Worm (Caenorhabditis elegans) whole organism, L1 larva: ENCODE data around the gene col-133.

Source experiments
- C16A3.4 ChIP-seq: fragments of 150-350 bp; optimal IDR thresholded peaks from 2 replicates; lab custom pipeline; 2014; ENCODE audit warnings: missing biosample characterization, missing genetic modification characterization
- aha-1 ChIP-seq: fragments of 150-350 bp; optimal IDR thresholded peaks from 2 replicates; lab custom pipeline; 2014; ENCODE audit warnings: missing biosample characterization, missing genetic modification characterization
- ama-1 ChIP-seq: fragments of 150-350 bp; optimal IDR thresholded peaks from 2 replicates; lab custom pipeline; 2014
- blmp-1 ChIP-seq: fragments of 150-350 bp; optimal IDR thresholded peaks from 2 replicates; lab custom pipeline; 2014; ENCODE audit warnings: missing biosample characterization, missing genetic modification characterization
- ceh-63 ChIP-seq: fragments of 200-800 bp; sonication (Bioruptor generic); optimal IDR thresholded peaks from 2 replicates; lab custom pipeline; 2018; ENCODE audit warnings: mild to moderate bottlenecking, missing genetic modification characterization, missing compliant biosample characterization
- ceh-8 ChIP-seq: fragments of 200-800 bp; sonication (Bioruptor generic); optimal IDR thresholded peaks from 2 replicates; lab custom pipeline; 2018; ENCODE audit warnings: mild to moderate bottlenecking, missing genetic modification characterization, moderate library complexity, missing compliant biosample characterization
- ceh-88 ChIP-seq: fragments of 200-800 bp; sonication (Bioruptor generic); IDR thresholded peaks from 2 replicates; pipeline ENCODE4 v1.3.6; 2022; ENCODE audit warnings: missing genetic modification characterization, missing compliant biosample characterization
- ceh-90 ChIP-seq: sonication (generic microtip); optimal IDR thresholded peaks from 2 replicates; lab custom pipeline; 2016; ENCODE audit warnings: missing genetic modification characterization, missing compliant biosample characterization
- ces-1 ChIP-seq: fragments of 150-350 bp; optimal IDR thresholded peaks from 2 replicates; lab custom pipeline; 2014; ENCODE audit warnings: missing biosample characterization, missing genetic modification reagents, missing genetic modification characterization
- dsc-1 ChIP-seq: sonication (generic microtip); optimal IDR thresholded peaks from 2 replicates; lab custom pipeline; 2016; ENCODE audit warnings: mild to moderate bottlenecking, missing genetic modification characterization, missing compliant biosample characterization
- efl-1 ChIP-seq, 4 experiments: fragments of 150-350 bp; optimal IDR thresholded peaks in 3 of 4; peaks in 1 of 4; 1 replicate in 1 of 4; 2 replicates in 3 of 4; lab custom pipeline; 2014; ENCODE audit warnings: missing biosample characterization in 2 of 4, missing genetic modification characterization in 2 of 4, missing genetic modification reagents in 2 of 4
- efl-3 ChIP-seq: fragments of 200-800 bp; sonication (Bioruptor generic); optimal IDR thresholded peaks from 2 replicates; lab custom pipeline; 2018; ENCODE audit warnings: mild to moderate bottlenecking, missing genetic modification characterization, missing compliant biosample characterization
- egl-27 ChIP-seq, 2 experiments: fragments of 150-350 bp in 1 of 2; sonication (generic microtip); optimal IDR thresholded peaks; 3 replicates each; lab custom pipeline; 2017 to 2018; ENCODE audit warnings: missing biosample characterization in 2 of 2, missing genetic modification characterization in 2 of 2, missing genetic modification reagents in 2 of 2
- elt-3 ChIP-seq, 6 experiments: fragments of 150-350 bp in 1 of 6; sonication (generic microtip); optimal IDR thresholded peaks; 2 replicates each; lab custom pipeline; 2017 to 2018; ENCODE audit warnings: missing biosample characterization in 6 of 6, missing genetic modification characterization in 6 of 6, inconsistent platforms in 1 of 6
- fkh-10 ChIP-seq: sonication (generic microtip); optimal IDR thresholded peaks from 2 replicates; lab custom pipeline; 2017; ENCODE audit warnings: missing biosample characterization, missing genetic modification reagents, missing genetic modification characterization
- irx-1 ChIP-seq: sonication (generic microtip); optimal IDR thresholded peaks from 2 replicates; lab custom pipeline; 2016; ENCODE audit warnings: missing genetic modification characterization, missing compliant biosample characterization
- isw-1 ChIP-seq: fragments of 200-800 bp; sonication (Bioruptor generic); IDR thresholded peaks from 2 replicates; pipeline ENCODE4 v1.3.6; 2022; ENCODE audit warnings: missing genetic modification characterization, missing compliant biosample characterization
- lin-13 ChIP-seq: fragments of 150-350 bp; optimal IDR thresholded peaks from 2 replicates; lab custom pipeline; 2014; ENCODE audit warnings: missing biosample characterization, missing genetic modification reagents, missing genetic modification characterization
- lin-14 ChIP-seq: fragments of 200-800 bp; sonication (Bioruptor generic); optimal IDR thresholded peaks from 2 replicates; lab custom pipeline; 2018; ENCODE audit warnings: mild to moderate bottlenecking, missing genetic modification characterization, moderate library complexity, missing compliant biosample characterization
- lir-3 ChIP-seq: sonication (generic microtip); optimal IDR thresholded peaks from 2 replicates; lab custom pipeline; 2016; ENCODE audit warnings: mild to moderate bottlenecking, missing genetic modification characterization, moderate library complexity, missing compliant biosample characterization; ENCODE audit not compliant: poor library complexity
- mab-9 ChIP-seq: fragments of 200-800 bp; sonication (Bioruptor generic); IDR thresholded peaks from 2 replicates; pipeline ENCODE4 v1.3.6; 2022; ENCODE audit warnings: missing genetic modification reagents, missing genetic modification characterization, missing compliant biosample characterization
- mep-1 ChIP-seq: fragments of 150-350 bp; optimal IDR thresholded peaks from 2 replicates; lab custom pipeline; 2014; ENCODE audit warnings: missing biosample characterization, missing genetic modification characterization
- nhr-19 ChIP-seq: fragments of 200-800 bp; sonication (Bioruptor generic); conservative IDR thresholded peaks from 2 replicates; pipeline ENCODE4 v1.3.6; 2022; ENCODE audit warnings: missing genetic modification characterization, missing compliant biosample characterization
- nhr-20 ChIP-seq: sonication (generic microtip); optimal IDR thresholded peaks from 2 replicates; lab custom pipeline; 2016; ENCODE audit warnings: mild to moderate bottlenecking, missing genetic modification characterization, missing compliant biosample characterization
- nhr-28 ChIP-seq: fragments of 150-350 bp; optimal IDR thresholded peaks from 2 replicates; lab custom pipeline; 2014; ENCODE audit warnings: missing biosample characterization, missing genetic modification characterization
- nhr-71 ChIP-seq: sonication (generic microtip); optimal IDR thresholded peaks from 2 replicates; lab custom pipeline; 2016; ENCODE audit warnings: mild to moderate bottlenecking, missing genetic modification characterization, moderate library complexity, missing compliant biosample characterization
- nhr-84 ChIP-seq: sonication (generic microtip); optimal IDR thresholded peaks from 2 replicates; lab custom pipeline; 2017; ENCODE audit warnings: missing biosample characterization, missing genetic modification characterization
- nhr-85 ChIP-seq: sonication (generic microtip); peaks from one replicate; lab custom pipeline; 2016; ENCODE audit warnings: missing genetic modification characterization, inconsistent platforms, missing compliant biosample characterization
- nhr-90 ChIP-seq: sonication (generic microtip); optimal IDR thresholded peaks from 2 replicates; lab custom pipeline; 2016; ENCODE audit warnings: mild to moderate bottlenecking, missing genetic modification characterization, missing compliant biosample characterization; ENCODE audit not compliant: poor library complexity
- pag-3 ChIP-seq: sonication (generic microtip); optimal IDR thresholded peaks from 2 replicates; lab custom pipeline; 2017; ENCODE audit warnings: missing genetic modification characterization, mild to moderate bottlenecking, missing compliant biosample characterization, antibody characterized with exemption, borderline replicate concordance; ENCODE audit not compliant: insufficient read depth
- pqm-1 ChIP-seq: sonication (generic microtip); optimal IDR thresholded peaks from 3 replicates; lab custom pipeline; 2017; ENCODE audit warnings: missing biosample characterization, missing genetic modification characterization
- skn-1 ChIP-seq: fragments of 150-350 bp; optimal IDR thresholded peaks from 2 replicates; lab custom pipeline; 2014; ENCODE audit warnings: missing biosample characterization, missing genetic modification characterization
- snu-23 ChIP-seq: sonication (generic microtip); optimal IDR thresholded peaks from 2 replicates; lab custom pipeline; 2016; ENCODE audit warnings: missing genetic modification characterization, missing compliant biosample characterization
- sptf-1 ChIP-seq: fragments of 150-350 bp; optimal IDR thresholded peaks from 2 replicates; lab custom pipeline; 2014; ENCODE audit warnings: missing biosample characterization, missing genetic modification characterization
- swsn-7 ChIP-seq: sonication (generic microtip); optimal IDR thresholded peaks from 2 replicates; lab custom pipeline; 2016; ENCODE audit warnings: missing genetic modification characterization, missing compliant biosample characterization
- unc-130 ChIP-seq: fragments of 150-350 bp; optimal IDR thresholded peaks from 2 replicates; lab custom pipeline; 2017; ENCODE audit warnings: missing biosample characterization, missing genetic modification characterization, inconsistent platforms
- unc-86 ChIP-seq: sonication (generic microtip); optimal IDR thresholded peaks from 2 replicates; lab custom pipeline; 2016; ENCODE audit warnings: missing genetic modification characterization, missing compliant biosample characterization
- xbp-1 ChIP-seq: sonication (generic microtip); optimal IDR thresholded peaks from 2 replicates; lab custom pipeline; 2016; ENCODE audit warnings: missing genetic modification characterization, missing compliant biosample characterization
- zag-1 ChIP-seq: fragments of 150-350 bp; optimal IDR thresholded peaks from 2 replicates; lab custom pipeline; 2014; ENCODE audit warnings: missing biosample characterization, missing genetic modification characterization
- ztf-11 ChIP-seq, 2 experiments: sonication (generic microtip); optimal IDR thresholded peaks; 2 replicates each; lab custom pipeline; 2016 to 2017; ENCODE audit warnings: missing genetic modification characterization in 2 of 2, missing biosample characterization in 1 of 2, missing compliant biosample characterization in 1 of 2

col-133 gene

DNA sequence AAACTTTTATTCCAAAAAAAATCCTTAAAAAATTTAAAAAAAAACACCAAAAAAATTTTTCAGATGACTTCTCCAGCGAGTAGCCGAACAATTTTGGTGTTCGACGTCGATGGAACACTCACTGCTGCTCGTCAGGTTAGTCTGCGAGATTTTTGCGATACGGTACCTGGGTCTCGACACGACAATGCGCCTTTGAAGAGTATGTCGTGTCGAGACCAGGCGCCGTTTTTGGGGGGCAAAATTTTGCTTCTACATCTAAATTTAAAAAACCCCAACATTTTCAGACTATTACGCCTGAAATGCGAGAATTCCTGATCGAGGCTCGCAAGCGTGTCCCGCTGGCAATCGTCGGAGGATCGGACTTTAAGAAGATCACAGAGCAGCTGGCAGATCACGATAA lies 15.7 kb downstream of the col-133 start, which contains the start of gene F52B11.2:
Gene F52B11.2 (plus strand): TSS at position 64 of the 400 bp plus-strand sequence.
- TF ChIP-seq nhr-85 (tag; lab: Kevin White, UChicago), result peak; percentile 20
- no peak for TF ChIP-seq nhr-28 (tag; lab: Kevin White, UChicago)

DNA sequence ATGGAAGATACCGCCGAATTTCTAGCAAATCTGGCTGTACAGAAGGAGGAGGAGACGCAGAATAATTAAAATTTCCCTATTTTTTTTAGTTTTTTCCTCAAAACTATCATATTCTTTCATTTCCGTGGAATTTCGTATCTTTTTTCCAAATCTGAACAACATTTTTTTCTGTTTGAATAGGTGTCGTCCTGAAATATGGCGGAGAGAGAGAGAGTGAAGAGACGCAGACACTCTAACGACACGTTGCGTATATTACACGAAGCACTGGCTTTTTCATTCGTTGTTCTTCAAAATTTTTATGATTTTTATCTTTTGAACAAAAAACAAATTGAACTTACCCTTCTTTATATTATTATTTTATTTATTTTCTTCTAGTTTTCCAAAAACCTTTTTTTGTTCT lies 16.2 kb downstream of the col-133 start:
- no peak for TF ChIP-seq skn-1 (tag; lab: Kevin White, UChicago)
- no peak for TF ChIP-seq mab-9 (GFP tag; lab: Robert Waterston, UW)
- peak; percentile 65 for TF ChIP-seq xbp-1
- TF ChIP-seq ces-1 (GFP tag; lab: Kevin White, UChicago), result no peak

DNA sequence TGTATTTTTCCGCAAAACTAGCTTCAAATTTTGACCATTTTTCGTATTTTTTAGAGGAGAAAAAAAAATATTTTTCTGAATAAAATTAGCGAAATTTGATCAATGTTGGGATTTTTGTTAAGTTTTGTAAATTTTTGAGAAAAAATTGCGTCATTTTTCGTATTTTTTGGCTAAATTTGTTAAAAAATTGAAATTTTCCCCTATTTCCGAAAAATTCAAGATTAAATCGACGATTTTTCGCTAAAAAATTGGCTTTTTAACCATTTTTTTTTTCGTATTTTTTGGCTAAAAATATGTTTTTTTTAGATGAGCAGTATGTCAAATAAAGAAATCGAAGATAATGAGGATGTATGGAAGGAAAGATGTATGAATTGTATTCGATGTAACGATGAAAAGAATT lies 22.0 kb downstream of the col-133 start, which contains the start of gene cfp-1:
Gene cfp-1 (plus strand): TSS at position 301 of the 400 bp plus-strand sequence.
- TF ChIP-seq aha-1 (tag; lab: Kevin White, UChicago) (no peak), efl-3 (GFP tag; lab: Kevin White, UChicago) (no peak), nhr-71 (tag; lab: Kevin White, UChicago) (no peak), nhr-90 (tag; lab: Kevin White, UChicago) (no peak)
- TF ChIP-seq, all 84 proteins: peak for 0

DNA sequence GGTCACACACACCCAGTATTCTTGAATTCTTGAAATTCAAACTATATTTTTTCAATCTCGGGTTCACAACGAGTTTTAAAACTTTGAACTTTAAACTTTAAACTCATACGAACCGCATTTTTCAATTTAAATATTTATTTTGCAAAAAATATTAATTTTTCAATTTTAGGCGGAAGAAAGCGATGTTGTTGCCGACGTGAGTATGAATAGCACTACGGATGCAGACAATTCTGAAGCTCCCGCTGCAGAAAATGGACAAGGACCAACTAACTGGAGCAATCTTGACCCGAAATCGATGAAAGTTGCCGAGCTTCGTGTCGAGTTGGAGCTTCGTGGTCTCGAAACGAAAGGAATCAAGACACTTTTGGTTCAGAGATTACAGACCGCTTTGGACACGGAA lies 24.7 kb downstream of the col-133 start:
- TF ChIP-seq pag-3 (tag; lab: Kevin White, UChicago), result no peak
- no peak for TF ChIP-seq efl-1 (optimal IDR thresholded peaks at IDR 0.05; lab: Kevin White, UChicago)
- peak in 1 of 2 experiments; percentile 73 for TF ChIP-seq efl-1 (GFP tag; optimal IDR thresholded peaks at IDR 0.05 in 1 of 2; lab: Kevin White, UChicago)

DNA sequence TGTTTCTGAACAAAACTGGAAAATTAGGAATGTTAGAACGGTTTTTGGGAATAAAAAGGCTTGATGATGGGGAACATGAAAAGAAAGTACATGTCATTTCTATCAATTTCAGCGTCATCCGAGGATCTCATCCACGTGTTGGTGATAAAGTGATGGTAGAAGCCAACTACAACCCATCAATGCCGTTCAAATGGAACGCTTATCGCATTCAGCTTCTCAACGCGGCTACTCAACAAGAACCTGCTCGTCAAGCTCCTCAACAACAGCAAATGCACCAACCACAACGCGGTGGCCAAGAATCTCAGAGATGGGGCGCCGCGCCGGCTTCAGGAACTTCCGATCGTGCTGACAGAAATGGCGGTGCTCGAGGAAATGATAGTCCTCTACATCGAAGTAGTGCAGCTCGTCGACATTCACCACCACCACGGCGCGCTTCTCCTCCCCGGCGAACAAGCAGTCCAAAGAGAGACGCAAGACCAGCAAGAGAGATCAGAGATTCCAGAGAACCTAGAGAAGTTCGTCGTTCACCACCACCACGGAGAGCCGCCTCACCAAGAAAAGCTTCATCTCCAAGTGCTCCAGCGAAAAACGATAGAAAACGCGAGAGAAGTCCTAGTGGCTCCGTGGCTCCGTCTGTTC lies 27.0 kb downstream of the col-133 start:
- no peak for TF ChIP-seq zag-1
- no peak for TF ChIP-seq ceh-90 (tag; lab: Kevin White, UChicago)
- TF ChIP-seq snu-23 (GFP tag; lab: Kevin White, UChicago), result no peak
- TF ChIP-seq egl-27 (tag; optimal IDR thresholded peaks at IDR 0.05; lab: Kevin White, UChicago), result no peak
- TF ChIP-seq fkh-10 (GFP tag; lab: Kevin White, UChicago), result no peak
- no peak for TF ChIP-seq nhr-71 (tag; lab: Kevin White, UChicago)
- TF ChIP-seq lir-3, result no peak
- TF ChIP-seq ceh-8, result no peak
- TF ChIP-seq nhr-85 (tag; lab: Kevin White, UChicago), result no peak
- TF ChIP-seq mep-1, result no peak
- no peak for TF ChIP-seq ama-1 (lab: Kevin White, UChicago)
- TF ChIP-seq pqm-1, result no peak

DNA sequence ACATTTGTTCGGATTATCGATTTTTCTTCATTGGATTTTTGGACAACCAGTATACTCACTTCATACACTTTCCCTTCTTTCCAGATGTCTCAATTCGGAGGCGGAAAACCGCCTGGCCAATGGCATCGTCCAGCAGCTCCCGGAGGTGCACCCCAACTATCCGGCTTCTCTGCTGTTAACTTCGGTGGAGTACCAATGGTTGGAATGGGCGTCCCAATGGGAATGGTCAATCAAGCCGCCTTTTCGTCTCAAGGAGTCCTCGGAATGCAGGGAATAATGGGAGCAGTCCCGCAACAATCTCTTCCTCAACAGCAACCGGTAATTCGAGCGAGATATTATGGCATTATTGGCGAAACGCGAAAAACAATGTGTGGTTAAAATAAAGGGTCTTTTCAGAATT lies 27.7 kb downstream of the col-133 start, which contains the start of gene ccar-1:
Gene ccar-1 (plus strand): TSS at position 83 of the 400 bp plus-strand sequence.
- TF ChIP-seq ceh-63 (GFP tag; lab: Kevin White, UChicago), result peak; percentile 60
- TF ChIP-seq nhr-19 (GFP tag; lab: Robert Waterston, UW), result 0 out of 2 replicates have a peak, but pooled peaks have one; percentile 9
- no peak for TF ChIP-seq sptf-1

DNA sequence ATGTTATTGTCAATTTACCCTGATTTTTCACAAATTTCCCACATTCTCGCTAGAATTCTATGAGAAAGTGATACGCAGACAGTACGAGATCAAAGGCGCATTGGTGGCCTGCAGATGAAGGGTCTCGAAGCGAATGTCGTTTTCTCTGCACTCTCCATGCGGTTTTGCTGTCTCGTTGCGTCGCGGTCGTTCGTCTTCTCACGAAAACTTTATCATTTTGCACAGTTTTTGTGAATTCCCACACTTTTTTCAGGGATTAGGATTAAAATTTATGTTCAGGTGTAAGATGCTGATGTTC lies 28.2 kb downstream of the col-133 start:
- TF ChIP-seq blmp-1 (tag; lab: Kevin White, UChicago) (peak; percentile 69), nhr-84 (tag; lab: Kevin White, UChicago) (no peak), unc-86 (tag; lab: Kevin White, UChicago) (peak; percentile 86), irx-1 (tag; lab: Kevin White, UChicago) (peak; percentile 38), elt-3 (tag; optimal IDR thresholded peaks at IDR 0.05; lab: Kevin White, UChicago) (peak in 2 of 6 experiments; percentile 49 to 68), isw-1 (GFP tag; lab: Robert Waterston, UW) (peak; percentile 85), nhr-20 (tag; lab: Kevin White, UChicago) (peak; percentile 83), ceh-90 (tag; lab: Kevin White, UChicago) (no peak), dsc-1 (tag; lab: Kevin White, UChicago) (peak; percentile 58), nhr-90 (tag; lab: Kevin White, UChicago) (peak; percentile 79), unc-130 (tag; lab: Kevin White, UChicago) (peak; percentile 65), ztf-11 (tag; optimal IDR thresholded peaks at IDR 0.05; lab: Kevin White, UChicago) (peak in 1 of 2 experiments; percentile 45), swsn-7 (tag; lab: Kevin White, UChicago) (peak; percentile 87), efl-3 (GFP tag; lab: Kevin White, UChicago) (no peak), egl-27 (tag; optimal IDR thresholded peaks at IDR 0.05; lab: Kevin White, UChicago) (peak in 1 of 2 experiments; percentile 42), ceh-88 (GFP tag; lab: Robert Waterston, UW) (no peak; the same call in 1 of the 2 replicates), lin-13 (GFP tag; lab: Kevin White, UChicago) (peak; percentile 95), nhr-19 (GFP tag; lab: Robert Waterston, UW) (peak; percentile 82), C16A3.4 (tag; lab: Kevin White, UChicago) (peak; percentile 89), lin-14 (GFP tag; lab: Kevin White, UChicago) (peak; percentile 91)
